Worm (Caenorhabditis elegans): ENCODE results near the gene spcs-3.

- TF ChIP-seq aly-1 (tag; optimal IDR thresholded peaks at IDR 0.05) = no peak
- TF ChIP-seq tbx-37 (GFP tag; conservative IDR thresholded peaks at IDR 0.05) = no peak
- no peak for TF ChIP-seq ama-1 (optimal IDR thresholded peaks at IDR 0.05)
- no peak for TF ChIP-seq hmbx-1 (tag; optimal IDR thresholded peaks at IDR 0.05)
These were observed 43.3 kb upstream of the spcs-3 start for ce11 chrIII:8001557-8001956.

Measured in whole organism, early embryonic.